Fruit fly (Drosophila melanogaster) whole organism, embryonic: ENCODE measurements around the gene CG42579.

Experiments
- CG10321 ChIP-seq: fragments of 200-800 bp; sonication (Bioruptor generic); IDR thresholded peaks from 2 replicates; pipeline ENCODE4 v1.3.6; 2022; ENCODE audit warnings: missing biosample characterization, missing genetic modification characterization
- CG10366 ChIP-seq: fragments of 200-800 bp; sonication (Bioruptor generic); IDR thresholded peaks from 2 replicates; pipeline ENCODE4 v1.3.6; 2022; ENCODE audit warnings: missing biosample characterization, missing genetic modification characterization
- CG10979 ChIP-seq: fragments of 200-800 bp; sonication (Bioruptor generic); optimal IDR thresholded peaks from 2 replicates; lab custom pipeline; 2018; ENCODE audit warnings: missing biosample characterization, mild to moderate bottlenecking, missing genetic modification characterization, moderate library complexity
- CG11398 ChIP-seq: fragments of 200-800 bp; sonication (Bioruptor generic); optimal IDR thresholded peaks from 2 replicates; lab custom pipeline; 2016; ENCODE audit warnings: missing biosample characterization, missing genetic modification characterization
- CG11695 ChIP-seq: fragments of 200-800 bp; sonication (Bioruptor generic); IDR thresholded peaks from 3 replicates; pipeline ENCODE4 v1.3.6; 2022; ENCODE audit warnings: missing biosample characterization, missing genetic modification characterization
- CG12299 ChIP-seq: fragments of 200-800 bp; sonication (Bioruptor generic); optimal IDR thresholded peaks from 2 replicates; lab custom pipeline; 2018; ENCODE audit warnings: missing biosample characterization, mild to moderate bottlenecking, missing genetic modification characterization
- CG1233 ChIP-seq: fragments of 200-800 bp; sonication (Bioruptor generic); optimal IDR thresholded peaks from 4 replicates; lab custom pipeline; 2018; ENCODE audit warnings: missing biosample characterization, mild to moderate bottlenecking, missing genetic modification characterization
- CG12391 ChIP-seq: fragments of 200-800 bp; sonication (Bioruptor generic); optimal IDR thresholded peaks from 3 replicates; lab custom pipeline; 2018; ENCODE audit warnings: missing biosample characterization, mild to moderate bottlenecking, missing genetic modification characterization, moderate library complexity
- CG14710 ChIP-seq: fragments of 200-800 bp; sonication (Bioruptor generic); optimal IDR thresholded peaks from 3 replicates; lab custom pipeline; 2019; ENCODE audit warnings: missing biosample characterization, mild to moderate bottlenecking, missing genetic modification characterization, moderate library complexity
- CG17361 ChIP-seq: fragments of 200-800 bp; sonication (Bioruptor generic); IDR thresholded peaks from 3 replicates; pipeline ENCODE4 v1.3.6; 2022; ENCODE audit warnings: missing biosample characterization, missing genetic modification characterization
- CG30020 ChIP-seq: fragments of 200-800 bp; optimal IDR thresholded peaks from 2 replicates; lab custom pipeline; 2019; ENCODE audit warnings: missing biosample characterization, mild to moderate bottlenecking, missing genetic modification characterization, moderate library complexity
- CG32767 ChIP-seq: fragments of 200-800 bp; sonication (Bioruptor generic); IDR thresholded peaks from 2 replicates; pipeline ENCODE4 v1.3.6; 2022; ENCODE audit warnings: missing biosample characterization, missing genetic modification characterization
- CG33557 ChIP-seq: fragments of 200-800 bp; sonication (Bioruptor generic); optimal IDR thresholded peaks from 2 replicates; lab custom pipeline; 2019; ENCODE audit warnings: missing biosample characterization, mild to moderate bottlenecking, missing genetic modification characterization, moderate library complexity
- CG34376 ChIP-seq: fragments of 200-800 bp; sonication (Bioruptor generic); optimal IDR thresholded peaks from 2 replicates; lab custom pipeline; 2018; ENCODE audit warnings: missing biosample characterization, mild to moderate bottlenecking, missing genetic modification characterization
- CG3726 ChIP-seq: fragments of 200-800 bp; sonication (Bioruptor generic); IDR thresholded peaks from 3 replicates; pipeline ENCODE4, ENCODE4 v1.3.6; 2022; ENCODE audit warnings: missing biosample characterization, missing genetic modification characterization
- CG3838 ChIP-seq: fragments of 200-800 bp; sonication (Bioruptor generic); optimal IDR thresholded peaks from 3 replicates; lab custom pipeline; 2016; ENCODE audit warnings: missing biosample characterization, missing genetic modification characterization
- Deaf1 ChIP-seq: fragments of 200-800 bp; optimal IDR thresholded peaks from 3 replicates; lab custom pipeline; 2019; ENCODE audit warnings: missing biosample characterization, mild to moderate bottlenecking, missing genetic modification characterization, moderate library complexity
- Dll ChIP-seq: fragments of 200-800 bp; sonication (Bioruptor generic); IDR thresholded peaks from 4 replicates; pipeline ENCODE4 v1.3.6; 2022; ENCODE audit warnings: missing biosample characterization, missing genetic modification characterization; ENCODE audit not compliant: partially characterized antibody
- Dp ChIP-seq: fragments of 200-800 bp; sonication (Bioruptor generic); optimal IDR thresholded peaks from 2 replicates; lab custom pipeline; 2018; ENCODE audit warnings: missing biosample characterization, mild to moderate bottlenecking, missing genetic modification characterization, moderate library complexity
- Gug ChIP-seq: fragments of 200-800 bp; sonication (Bioruptor generic); IDR thresholded peaks from 4 replicates; pipeline ENCODE4 v1.3.6; 2022; ENCODE audit warnings: missing biosample characterization, missing genetic modification characterization
- Hr39 ChIP-seq: fragments of >200 bp; optimal IDR thresholded peaks from 2 replicates; lab custom pipeline; 2017
- Lhr ChIP-seq: fragments of 200-800 bp; sonication (Bioruptor generic); optimal IDR thresholded peaks from 3 replicates; lab custom pipeline; 2017; ENCODE audit warnings: mild to moderate bottlenecking, missing biosample characterization, missing genetic modification reagents, missing genetic modification characterization
- Mes4 ChIP-seq: fragments of 200-800 bp; sonication (Bioruptor generic); optimal IDR thresholded peaks from 2 replicates; lab custom pipeline; 2016; ENCODE audit warnings: missing biosample characterization, missing genetic modification characterization
- Mrtf ChIP-seq: fragments of 200-800 bp; sonication (Bioruptor generic); IDR thresholded peaks from 3 replicates; pipeline ENCODE4 v1.3.6; 2022; ENCODE audit warnings: missing biosample characterization, missing genetic modification characterization
- Optix ChIP-seq: fragments of 200-800 bp; sonication (Bioruptor generic); IDR thresholded peaks from 3 replicates; pipeline ENCODE4 v1.3.6; 2022; ENCODE audit warnings: missing biosample characterization, missing genetic modification characterization
- Sry-β ChIP-seq: fragments of 200-800 bp; sonication (Bioruptor generic); optimal IDR thresholded peaks from 2 replicates; lab custom pipeline; 2018; ENCODE audit warnings: missing biosample characterization, mild to moderate bottlenecking, missing genetic modification characterization, moderate library complexity
- Ssrp ChIP-seq: fragments of 200-800 bp; sonication (Bioruptor generic); optimal IDR thresholded peaks from 2 replicates; lab custom pipeline; 2018; ENCODE audit warnings: missing biosample characterization, mild to moderate bottlenecking, missing genetic modification characterization, moderate library complexity
- ac ChIP-seq: fragments of 200-800 bp; sonication (Bioruptor generic); optimal IDR thresholded peaks from 3 replicates; lab custom pipeline; 2017; ENCODE audit warnings: missing biosample characterization, mild to moderate bottlenecking, missing genetic modification characterization
- btn ChIP-seq: fragments of 200-800 bp; sonication (Bioruptor generic); optimal IDR thresholded peaks from 2 replicates; lab custom pipeline; 2016; ENCODE audit warnings: missing biosample characterization, missing genetic modification characterization
- cas ChIP-seq: fragments of 200-800 bp; sonication (Bioruptor generic); IDR thresholded peaks from 2 replicates; pipeline ENCODE4 v1.3.6; 2022; ENCODE audit warnings: missing biosample characterization, missing genetic modification characterization
- caup ChIP-seq: fragments of 200-800 bp; sonication (Bioruptor generic); optimal IDR thresholded peaks from 3 replicates; lab custom pipeline; 2017; ENCODE audit warnings: missing biosample characterization, mild to moderate bottlenecking, missing genetic modification characterization, moderate library complexity; ENCODE audit not compliant: severe bottlenecking
- croc ChIP-seq: fragments of 200-800 bp; sonication (Bioruptor generic); conservative IDR thresholded peaks from 3 replicates; pipeline ENCODE4 v1.3.6; 2022; ENCODE audit warnings: missing biosample characterization, missing genetic modification characterization
- da ChIP-seq: fragments of 200-800 bp; sonication (Bioruptor generic); optimal IDR thresholded peaks from 2 replicates; lab custom pipeline; 2016; ENCODE audit warnings: missing biosample characterization, missing genetic modification characterization
- dati ChIP-seq: fragments of 200-800 bp; sonication (Bioruptor generic); IDR thresholded peaks from 2 replicates; pipeline ENCODE4 v1.3.6; 2022; ENCODE audit warnings: missing biosample characterization, missing genetic modification characterization
- dm ChIP-seq: fragments of 200-800 bp; sonication (Bioruptor generic); optimal IDR thresholded peaks from 3 replicates; lab custom pipeline; 2016; ENCODE audit warnings: missing biosample characterization, missing genetic modification characterization
- fd102C ChIP-seq: fragments of 200-800 bp; sonication (Bioruptor generic); optimal IDR thresholded peaks from 2 replicates; lab custom pipeline; 2018; ENCODE audit warnings: missing biosample characterization, mild to moderate bottlenecking, missing genetic modification characterization, moderate library complexity
- fru ChIP-seq: fragments of >200 bp; optimal IDR thresholded peaks from 2 replicates; lab custom pipeline; 2017
- ftz-f1 ChIP-seq: fragments of 200-800 bp; sonication (Bioruptor generic); optimal IDR thresholded peaks from 2 replicates; lab custom pipeline; 2016; ENCODE audit warnings: missing biosample characterization, missing genetic modification characterization
- gem ChIP-seq: fragments of 200-800 bp; sonication (Bioruptor generic); optimal IDR thresholded peaks from 2 replicates; lab custom pipeline; 2019; ENCODE audit warnings: missing biosample characterization, mild to moderate bottlenecking, missing genetic modification characterization, moderate library complexity
- gt ChIP-seq: fragments of 200-800 bp; sonication (Bioruptor generic); IDR thresholded peaks from 2 replicates; pipeline ENCODE4 v1.3.6; 2022; ENCODE audit warnings: missing biosample characterization, missing genetic modification characterization
- lov ChIP-seq, 2 experiments: fragments of 200-800 bp in 1 of 2; fragments of >200 bp in 1 of 2; sonication (Bioruptor generic) in 1 of 2; IDR thresholded peaks in 1 of 2; optimal IDR thresholded peaks in 1 of 2; 2 replicates in 1 of 2; 3 replicates in 1 of 2; pipeline versions ENCODE4 v1.3.6 to Lab custom; 2017 to 2022; ENCODE audit warnings: missing biosample characterization in 1 of 2, missing genetic modification characterization in 1 of 2
- mld ChIP-seq: fragments of 200-800 bp; sonication (Bioruptor generic); IDR thresholded peaks from 3 replicates; pipeline ENCODE4 v1.3.6; 2022; ENCODE audit warnings: missing biosample characterization, missing genetic modification characterization; ENCODE audit not compliant: partially characterized antibody
- oc ChIP-seq: fragments of 200-800 bp; sonication (Bioruptor generic); optimal IDR thresholded peaks from 2 replicates; lab custom pipeline; 2018; ENCODE audit warnings: missing biosample characterization, mild to moderate bottlenecking, missing genetic modification characterization, moderate library complexity
- ro ChIP-seq: fragments of 200-800 bp; sonication (Bioruptor generic); IDR thresholded peaks from 2 replicates; pipeline ENCODE4 v1.3.6; 2022; ENCODE audit warnings: missing biosample characterization, missing genetic modification characterization
- run ChIP-seq: fragments of 200-800 bp; sonication (Bioruptor generic); optimal IDR thresholded peaks from 3 replicates; lab custom pipeline; 2018; ENCODE audit warnings: missing biosample characterization, mild to moderate bottlenecking, missing genetic modification characterization
- tap ChIP-seq: fragments of 200-800 bp; optimal IDR thresholded peaks from 3 replicates; lab custom pipeline; 2019; ENCODE audit warnings: missing biosample characterization, mild to moderate bottlenecking, missing genetic modification characterization, moderate library complexity
- trem ChIP-seq: fragments of 200-800 bp; optimal IDR thresholded peaks from 3 replicates; lab custom pipeline; 2019; ENCODE audit warnings: missing biosample characterization, mild to moderate bottlenecking, missing genetic modification characterization, moderate library complexity
- unpg ChIP-seq: fragments of 200-800 bp; sonication (Bioruptor generic); optimal IDR thresholded peaks from 3 replicates; lab custom pipeline; 2018; ENCODE audit warnings: missing biosample characterization, mild to moderate bottlenecking, missing genetic modification characterization, moderate library complexity

Gene CG42579

DNA sequence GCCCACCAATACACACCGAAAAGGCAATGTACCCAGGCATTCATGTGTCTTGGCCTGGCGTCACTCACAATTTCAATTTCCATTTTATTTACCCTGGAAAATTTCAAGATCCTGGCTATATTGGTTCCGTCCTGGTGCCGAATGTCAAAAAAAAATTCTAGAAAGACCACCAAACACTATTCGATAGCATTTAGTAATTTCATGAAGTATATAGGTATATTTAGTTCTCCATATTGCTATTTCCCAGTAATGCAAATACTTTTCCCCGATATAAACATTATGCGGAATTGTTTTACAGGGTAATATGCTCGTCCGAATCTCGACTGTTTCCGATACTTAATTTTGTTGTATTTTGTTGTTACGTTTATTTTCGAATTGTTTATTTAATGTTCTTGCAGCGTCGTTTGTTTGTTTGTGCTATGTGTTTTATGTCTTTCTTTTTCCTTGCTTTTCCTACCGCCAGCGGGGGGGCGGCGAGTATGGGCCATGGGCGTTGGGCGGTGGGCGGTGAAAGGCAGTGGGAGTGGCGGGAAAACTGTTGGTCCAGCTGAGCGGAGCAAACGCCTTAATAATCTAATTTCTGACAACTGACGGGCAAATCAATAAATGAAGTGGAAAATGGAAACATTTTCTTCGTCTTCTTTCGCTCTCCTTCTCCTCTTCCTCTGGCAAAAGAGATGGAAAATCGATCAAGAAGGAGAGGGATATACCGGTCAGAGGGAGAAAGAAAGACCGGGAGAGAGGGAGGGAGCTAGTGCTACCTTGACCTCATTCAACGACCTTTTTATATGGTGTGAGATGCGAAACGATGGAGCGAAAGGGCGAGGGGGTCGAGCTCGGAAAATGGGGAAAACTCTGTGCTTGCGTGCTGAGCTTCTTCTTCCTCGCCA, 31.4 kb upstream of the CG42579 start (continued):
- TF ChIP-seq unpg (GFP tag; lab: Kevin White, UChicago) (peak; percentile 65), ro (GFP tag; lab: Robert Waterston, UW) (no peak), Deaf1 (no peak), CG12391 (tag; lab: Kevin White, UChicago) (peak; percentile 59), lov (optimal IDR thresholded peaks at IDR 0.05; lab: Kevin White, UChicago) (no peak), lov (GFP tag; IDR thresholded peaks at IDR 0.05; lab: Robert Waterston, UW) (0 out of 3 replicates have a peak, but pooled peaks have one; percentile 33), tap (tag; lab: Kevin White, UChicago) (peak; percentile 14), croc (GFP tag; lab: Robert Waterston, UW) (no peak), CG10321 (GFP tag; lab: Robert Waterston, UW) (no peak), CG10366 (GFP tag; lab: Robert Waterston, UW) (peak; percentile 51; the same call in 1 of the 2 replicates), mld (GFP tag; lab: Robert Waterston, UW) (no peak), CG11695 (GFP tag; lab: Robert Waterston, UW) (peak; percentile 69; the same call in 2 of the 3 replicates), dm (peak; percentile 24), CG14710 (tag; lab: Kevin White, UChicago) (peak; percentile 47), Dp (GFP tag; lab: Kevin White, UChicago) (no peak), CG3726 (GFP tag; lab: Robert Waterston, UW) (peak; percentile 56; the same call in 1 of the 3 replicates), CG17361 (GFP tag; lab: Robert Waterston, UW) (peak; percentile 65; the same call in 2 of the 3 replicates), ac (GFP tag; lab: Kevin White, UChicago) (no peak), caup (GFP tag; lab: Kevin White, UChicago) (peak; percentile 51), Optix (peak; percentile 27; the same call in 1 of the 3 replicates), fru (no peak), Sry-β (GFP tag; lab: Kevin White, UChicago) (no peak), ftz-f1 (GFP tag; lab: Kevin White, UChicago) (peak; percentile 17), fd102C (GFP tag; lab: Kevin White, UChicago) (no peak), dati (GFP tag; lab: Robert Waterston, UW) (no peak), Gug (peak; percentile 50; the same call in 2 of the 4 replicates), run (tag; lab: Kevin White, UChicago) (no peak), CG11398 (GFP tag; lab: Kevin White, UChicago) (no peak), CG10979 (tag; lab: Kevin White, UChicago) (peak; percentile 71), CG30020 (no peak), CG32767 (no peak), Lhr (GFP tag; lab: Kevin White, UChicago) (no peak), CG1233 (GFP tag; lab: Kevin White, UChicago) (peak; percentile 36), CG33557 (GFP tag; lab: Kevin White, UChicago) (peak; percentile 35), CG3838 (GFP tag; lab: Kevin White, UChicago) (peak; percentile 49), trem (tag; lab: Kevin White, UChicago) (peak; percentile 45), Hr39 (lab: Kevin White, UChicago) (no peak), Mes4 (peak; percentile 54), da (GFP tag; lab: Kevin White, UChicago) (no peak), Mrtf (0 out of 3 replicates have a peak, but pooled peaks have one; percentile 10), btn (no peak), CG12299 (tag; lab: Kevin White, UChicago) (peak; percentile 20), Dll (GFP tag; lab: Robert Waterston, UW) (no peak), oc (peak; percentile 21), Ssrp (peak; percentile 71), gem (tag; lab: Kevin White, UChicago) (peak; percentile 81), cas (no peak), gt (GFP tag; lab: Robert Waterston, UW) (no peak), CG34376 (GFP tag; lab: Kevin White, UChicago) (no peak)
